Worm (Caenorhabditis elegans): ENCODE measurements around the gene H05C05.4.

DNA sequence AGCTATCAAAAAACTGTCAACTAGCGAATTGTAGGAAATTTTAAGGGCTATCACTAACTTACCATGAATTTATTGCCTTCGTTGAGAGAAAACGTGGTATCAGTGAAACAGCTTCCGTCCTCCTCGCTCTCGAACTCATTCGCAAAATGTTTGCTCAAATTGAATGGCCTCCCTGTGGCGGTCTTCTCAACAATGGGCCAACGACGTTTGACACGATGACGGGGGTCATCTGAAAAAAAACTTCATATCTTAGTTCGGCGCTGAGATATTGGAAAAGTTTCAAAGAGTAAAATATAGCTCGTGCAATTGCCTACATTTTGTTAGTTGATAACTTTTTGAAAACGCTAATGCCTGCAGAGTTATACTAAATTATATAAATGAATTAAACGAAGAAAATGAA is 4.4 kb downstream of the H05C05.4 start:
- TF ChIP-seq pha-4 (tag; optimal IDR thresholded peaks at IDR 0.05) (no peak), unc-120 (tag; optimal IDR thresholded peaks at IDR 0.05; ENCODE audit: poor library complexity, severe bottlenecking) (no peak), unc-62 (GFP tag; optimal IDR thresholded peaks at IDR 0.05) (no peak), elt-1 (tag; optimal IDR thresholded peaks at IDR 0.05; ENCODE audit: borderline replicate concordance, insufficient read depth) (no peak), M03D4.4 (tag; optimal IDR thresholded peaks at IDR 0.05) (no peak), unc-39 (tag; optimal IDR thresholded peaks at IDR 0.05) (no peak), ces-1 (GFP tag; optimal IDR thresholded peaks at IDR 0.05) (no peak)
